Worm (Caenorhabditis elegans): ENCODE measurements around the gene sfxn-5.
A peak's percentile ranks its signal among the peaks of the same experiment; 100 is the strongest.

- no peak for TF ChIP-seq alr-1 (tag; optimal IDR thresholded peaks at IDR 0.05)
- TF ChIP-seq skn-1 (tag; optimal IDR thresholded peaks at IDR 0.05) = peak; percentile 4
- peak; percentile 74 for TF ChIP-seq fos-1 (tag; optimal IDR thresholded peaks at IDR 0.05)
- TF ChIP-seq ama-1 (optimal IDR thresholded peaks at IDR 0.05) = no peak
- peak; percentile 33 for TF ChIP-seq F13H6.1 (tag; optimal IDR thresholded peaks at IDR 0.05)
- TF ChIP-seq snpc-4 (tag; optimal IDR thresholded peaks at IDR 0.05) = no peak
- no peak for TF ChIP-seq nhr-77 (tag; optimal IDR thresholded peaks at IDR 0.05)
- no peak for TF ChIP-seq lin-39 (tag; optimal IDR thresholded peaks at IDR 0.05)
- no peak for TF ChIP-seq unc-55 (GFP tag; optimal IDR thresholded peaks at IDR 0.05)
Measured at ce11 chrII:8104998-8105397, at the start of gene sfxn-5.
